Worm (Caenorhabditis elegans) whole organism, late embryonic: ENCODE measurements around the gene F28H6.8.
A peak's percentile ranks its signal among the peaks of the same experiment; 100 is the strongest.

ENCODE experiments used
- C08G9.2 ChIP-seq: sonication (generic microtip); optimal IDR thresholded peaks from 2 replicates; lab custom pipeline; 2016; ENCODE audit warnings: mild to moderate bottlenecking, missing genetic modification characterization, moderate library complexity, missing compliant biosample characterization
- K09A11.1 ChIP-seq: sonication (generic microtip); optimal IDR thresholded peaks from 2 replicates; lab custom pipeline; 2017; ENCODE audit warnings: antibody characterized with exemption, mild to moderate bottlenecking, missing genetic modification characterization, missing compliant biosample characterization; ENCODE audit not compliant: insufficient read depth
- T23F11.4 ChIP-seq: fragments of 200-800 bp; sonication (Bioruptor generic); optimal IDR thresholded peaks from 2 replicates; lab custom pipeline; 2018; ENCODE audit warnings: mild to moderate bottlenecking, missing genetic modification characterization, missing compliant biosample characterization
- ceh-18 ChIP-seq: sonication (generic microtip); optimal IDR thresholded peaks from 2 replicates; lab custom pipeline; 2016; ENCODE audit warnings: missing genetic modification characterization, missing compliant biosample characterization
- ceh-19 ChIP-seq: fragments of 200-800 bp; sonication (Bioruptor generic); optimal IDR thresholded peaks from 2 replicates; lab custom pipeline; 2018; ENCODE audit warnings: mild to moderate bottlenecking, missing genetic modification characterization, missing compliant biosample characterization
- ceh-30 ChIP-seq: fragments of 150-350 bp; optimal IDR thresholded peaks from 2 replicates; lab custom pipeline; 2014; ENCODE audit warnings: missing biosample characterization, missing genetic modification characterization
- ceh-31 ChIP-seq: sonication (generic microtip); optimal IDR thresholded peaks from 2 replicates; lab custom pipeline; 2016; ENCODE audit warnings: missing genetic modification characterization, missing compliant biosample characterization
- ceh-34 ChIP-seq: sonication (generic microtip); optimal IDR thresholded peaks from 2 replicates; lab custom pipeline; 2016; ENCODE audit warnings: mild to moderate bottlenecking, missing genetic modification characterization, missing compliant biosample characterization
- ceh-48 ChIP-seq: sonication (generic microtip); optimal IDR thresholded peaks from 2 replicates; lab custom pipeline; 2016; ENCODE audit warnings: missing genetic modification characterization, inconsistent platforms, missing compliant biosample characterization
- ceh-6 ChIP-seq: fragments of 200-800 bp; sonication (Bioruptor generic); optimal IDR thresholded peaks from 2 replicates; lab custom pipeline; 2018; ENCODE audit warnings: mild to moderate bottlenecking, missing genetic modification characterization, missing compliant biosample characterization
- ceh-9 ChIP-seq: sonication (generic microtip); optimal IDR thresholded peaks from 2 replicates; lab custom pipeline; 2016; ENCODE audit warnings: mild to moderate bottlenecking, missing genetic modification characterization, inconsistent platforms, missing compliant biosample characterization
- dmd-4 ChIP-seq: sonication (generic microtip); optimal IDR thresholded peaks from 2 replicates; lab custom pipeline; 2016; ENCODE audit warnings: borderline replicate concordance, missing genetic modification characterization, missing compliant biosample characterization
- dve-1 ChIP-seq: sonication (generic microtip); optimal IDR thresholded peaks from 2 replicates; lab custom pipeline; 2017; ENCODE audit warnings: antibody characterized with exemption, mild to moderate bottlenecking, missing genetic modification characterization, missing compliant biosample characterization
- elt-4 ChIP-seq: sonication (generic microtip); optimal IDR thresholded peaks from 2 replicates; lab custom pipeline; 2016; ENCODE audit warnings: missing genetic modification characterization, missing compliant biosample characterization
- fax-1 ChIP-seq: sonication (generic microtip); optimal IDR thresholded peaks from 2 replicates; lab custom pipeline; 2016; ENCODE audit warnings: missing genotype, missing genetic modification characterization, missing compliant biosample characterization
- fkh-6 ChIP-seq: sonication (generic microtip); optimal IDR thresholded peaks from 2 replicates; lab custom pipeline; 2016; ENCODE audit warnings: missing genetic modification characterization, missing compliant biosample characterization
- hlh-30 ChIP-seq: sonication (generic microtip); optimal IDR thresholded peaks from 2 replicates; lab custom pipeline; 2017; ENCODE audit warnings: antibody characterized with exemption, missing genetic modification characterization, missing compliant biosample characterization; ENCODE audit not compliant: insufficient read depth
- hlh-8 ChIP-seq: sonication (generic microtip); optimal IDR thresholded peaks from 2 replicates; lab custom pipeline; 2016; ENCODE audit warnings: missing genotype, missing genetic modification characterization, missing compliant biosample characterization
- lin-11 ChIP-seq: fragments of 200-800 bp; sonication (Bioruptor generic); optimal IDR thresholded peaks from 2 replicates; lab custom pipeline; 2018; ENCODE audit warnings: mild to moderate bottlenecking, missing genetic modification characterization, missing compliant biosample characterization
- madf-2 ChIP-seq: sonication (generic microtip); optimal IDR thresholded peaks from 2 replicates; lab custom pipeline; 2017; ENCODE audit warnings: missing genetic modification characterization, missing compliant biosample characterization
- nfya-1 ChIP-seq: sonication (generic microtip); optimal IDR thresholded peaks from 2 replicates; lab custom pipeline; 2017; ENCODE audit warnings: missing genetic modification characterization, mild to moderate bottlenecking, missing compliant biosample characterization, antibody characterized with exemption, moderate library complexity
- nhr-232 ChIP-seq: sonication (generic microtip); optimal IDR thresholded peaks from 2 replicates; lab custom pipeline; 2016; ENCODE audit warnings: missing genetic modification characterization, missing compliant biosample characterization
- npax-4 ChIP-seq: sonication (generic microtip); optimal IDR thresholded peaks from 2 replicates; lab custom pipeline; 2016; ENCODE audit warnings: missing genetic modification characterization, missing compliant biosample characterization
- pag-3 ChIP-seq: sonication (generic microtip); optimal IDR thresholded peaks from 2 replicates; lab custom pipeline; 2016; ENCODE audit warnings: missing compliant biosample characterization, missing genetic modification characterization, borderline replicate concordance
- pat-9 ChIP-seq: fragments of 200-800 bp; sonication (Bioruptor generic); optimal IDR thresholded peaks from 2 replicates; lab custom pipeline; 2018; ENCODE audit warnings: mild to moderate bottlenecking, missing genetic modification characterization, moderate library complexity, missing compliant biosample characterization
- pros-1 ChIP-seq: fragments of 150-350 bp; optimal IDR thresholded peaks from 2 replicates; lab custom pipeline; 2014; ENCODE audit warnings: missing biosample characterization, missing genetic modification reagents, missing genetic modification characterization
- ref-2 ChIP-seq: sonication (generic microtip); optimal IDR thresholded peaks from 2 replicates; lab custom pipeline; 2016; ENCODE audit warnings: missing genetic modification characterization, missing compliant biosample characterization
- sox-4 ChIP-seq: sonication (generic microtip); optimal IDR thresholded peaks from 2 replicates; lab custom pipeline; 2017; ENCODE audit warnings: mild to moderate bottlenecking, missing genetic modification characterization, inconsistent platforms, missing compliant biosample characterization
- syd-9 ChIP-seq: sonication (generic microtip); optimal IDR thresholded peaks from 2 replicates; lab custom pipeline; 2016; ENCODE audit warnings: mild to moderate bottlenecking, missing genetic modification characterization, moderate library complexity, missing compliant biosample characterization
- tbx-2 ChIP-seq: sonication (generic microtip); optimal IDR thresholded peaks from 2 replicates; lab custom pipeline; 2016; ENCODE audit warnings: missing genetic modification characterization, missing compliant biosample characterization
- ttx-3 ChIP-seq: sonication (generic microtip); optimal IDR thresholded peaks from 2 replicates; lab custom pipeline; 2016; ENCODE audit warnings: missing genetic modification reagents, missing genetic modification characterization, missing compliant biosample characterization
- unc-3 ChIP-seq, 2 experiments: fragments of 200-800 bp in 1 of 2; sonication (Bioruptor generic) in 1 of 2; sonication (generic microtip) in 1 of 2; conservative IDR thresholded peaks in 1 of 2; optimal IDR thresholded peaks in 1 of 2; 2 replicates each; pipeline versions ENCODE4 v1.3.6 to Lab custom; 2016 to 2022; ENCODE audit warnings: missing compliant biosample characterization in 2 of 2, missing genetic modification characterization in 2 of 2, missing genetic modification reagents in 1 of 2
- unc-42 ChIP-seq: sonication (generic microtip); optimal IDR thresholded peaks from 2 replicates; lab custom pipeline; 2016; ENCODE audit warnings: missing genotype, missing genetic modification characterization, missing compliant biosample characterization
- unc-86 ChIP-seq: sonication (generic microtip); optimal IDR thresholded peaks from 2 replicates; lab custom pipeline; 2016; ENCODE audit warnings: missing genetic modification characterization, missing compliant biosample characterization
- ztf-16 ChIP-seq: sonication (generic microtip); optimal IDR thresholded peaks from 2 replicates; lab custom pipeline; 2017; ENCODE audit warnings: missing genetic modification characterization, missing compliant biosample characterization

The F28H6.8 gene

ce11 chrX:14146740-14147140, 12.6 kb upstream of the F28H6.8 start:
- TF ChIP-seq ceh-48 (tag; lab: Kevin White, UChicago) = peak; percentile 6
- TF ChIP-seq ceh-31 (tag; lab: Kevin White, UChicago) = peak; percentile 22
- TF ChIP-seq dve-1 (tag; lab: Kevin White, UChicago) = peak; percentile 14
- TF ChIP-seq tbx-2 (tag; lab: Kevin White, UChicago) = peak; percentile 42
- TF ChIP-seq ref-2 (tag; lab: Kevin White, UChicago) = no peak
- TF ChIP-seq unc-42 (tag; lab: Kevin White, UChicago) = peak; percentile 28
- peak; percentile 65 for TF ChIP-seq pros-1 (tag; lab: Kevin White, UChicago)
- peak; percentile 48 for TF ChIP-seq nfya-1 (tag; lab: Kevin White, UChicago)
- peak; percentile 7 for TF ChIP-seq ceh-34 (tag; lab: Kevin White, UChicago)
- peak; percentile 32 for TF ChIP-seq K09A11.1 (tag; lab: Kevin White, UChicago)
- TF ChIP-seq ceh-30 (tag; lab: Kevin White, UChicago) = no peak
- no peak for TF ChIP-seq pat-9 (tag; lab: Kevin White, UChicago)
- TF ChIP-seq hlh-30 (tag; lab: Kevin White, UChicago) = peak; percentile 46
- TF ChIP-seq ceh-18 (tag; lab: Kevin White, UChicago) = peak; percentile 75

- TF ChIP-seq ceh-19 (GFP tag; lab: Kevin White, UChicago) = no peak
- no peak for TF ChIP-seq hlh-8
- no peak for TF ChIP-seq madf-2
- TF ChIP-seq ref-2 (tag; lab: Kevin White, UChicago) = no peak
- TF ChIP-seq ceh-6 (GFP tag; lab: Kevin White, UChicago) = no peak
- no peak for TF ChIP-seq unc-3 (GFP tag; conservative IDR thresholded peaks at IDR 0.05; lab: Robert Waterston, UW)
- TF ChIP-seq unc-3 (tag; optimal IDR thresholded peaks at IDR 0.05; lab: Kevin White, UChicago) = no peak
- TF ChIP-seq unc-86 (tag; lab: Kevin White, UChicago) = no peak
- no peak for TF ChIP-seq tbx-2 (tag; lab: Kevin White, UChicago)
- TF ChIP-seq T23F11.4 = no peak
- no peak for TF ChIP-seq elt-4 (tag; lab: Kevin White, UChicago)
- TF ChIP-seq npax-4 (tag; lab: Kevin White, UChicago) = no peak
- no peak for TF ChIP-seq fax-1 (tag; lab: Kevin White, UChicago)
- TF ChIP-seq, all 69 proteins: peak for 0
Measured at ce11 chrX:14145634-14146033, 11.5 kb upstream of the F28H6.8 start.

- no peak for TF ChIP-seq fkh-6
- TF ChIP-seq lin-11 (tag; lab: Kevin White, UChicago) = no peak
- no peak for TF ChIP-seq C08G9.2 (tag; lab: Kevin White, UChicago)
- TF ChIP-seq pag-3 = no peak
- TF ChIP-seq syd-9 (tag; lab: Kevin White, UChicago) = no peak
- TF ChIP-seq pat-9 (tag; lab: Kevin White, UChicago) = no peak
- no peak for TF ChIP-seq unc-3 (GFP tag; conservative IDR thresholded peaks at IDR 0.05; lab: Robert Waterston, UW)
- TF ChIP-seq unc-3 (tag; optimal IDR thresholded peaks at IDR 0.05; lab: Kevin White, UChicago) = no peak
- no peak for TF ChIP-seq sox-4 (tag; lab: Kevin White, UChicago)
- no peak for TF ChIP-seq nhr-232 (tag; lab: Kevin White, UChicago)
- no peak for TF ChIP-seq ztf-16 (tag; lab: Kevin White, UChicago)
- no peak for TF ChIP-seq dve-1 (tag; lab: Kevin White, UChicago)
- TF ChIP-seq elt-4 (tag; lab: Kevin White, UChicago) = no peak
- no peak for TF ChIP-seq ceh-9 (tag; lab: Kevin White, UChicago)
- no peak for TF ChIP-seq pros-1 (tag; lab: Kevin White, UChicago)
- TF ChIP-seq ttx-3 (tag; lab: Kevin White, UChicago) = no peak
- TF ChIP-seq dmd-4 (tag; lab: Kevin White, UChicago) = no peak
- no peak for TF ChIP-seq T23F11.4
Measured at ce11 chrX:14141896-14142392, 7.8 kb upstream of the F28H6.8 start, which contains the start of gene ceh-89. ceh-89 (plus strand) TSS chrX:14141946.
